Worm (Caenorhabditis elegans) whole organism, midembryonic: Measurements from ENCODE around the gene emb-30.

ENCODE experiments used
- cog-1 ChIP-seq: sonication (generic microtip); optimal IDR thresholded peaks from 2 replicates; lab custom pipeline; 2016; ENCODE audit warnings: missing genetic modification characterization, missing compliant biosample characterization
- flt-1 ChIP-seq: fragments of 200-800 bp; sonication (Bioruptor generic); IDR thresholded peaks from 2 replicates; pipeline ENCODE4 v1.3.6; 2022; ENCODE audit warnings: missing genetic modification characterization, missing compliant biosample characterization
- klf-2 ChIP-seq: fragments of 200-800 bp; sonication (Bioruptor generic); conservative IDR thresholded peaks from 2 replicates; pipeline ENCODE4 v1.3.6; 2022; ENCODE audit warnings: missing genetic modification reagents, missing genetic modification characterization, missing compliant biosample characterization
- med-1 ChIP-seq: sonication (generic microtip); optimal IDR thresholded peaks from 2 replicates; lab custom pipeline; 2017; ENCODE audit warnings: missing genetic modification characterization, mild to moderate bottlenecking, missing compliant biosample characterization, antibody characterized with exemption, missing genetic modification reagents; ENCODE audit not compliant: insufficient read depth
- tab-1 ChIP-seq: fragments of 200-800 bp; sonication (Bioruptor generic); IDR thresholded peaks from 2 replicates; pipeline ENCODE4 v1.3.6; 2022; ENCODE audit warnings: missing genetic modification characterization, missing compliant biosample characterization
- ztf-23 ChIP-seq: fragments of 200-800 bp; sonication (Bioruptor generic); IDR thresholded peaks from 2 replicates; pipeline ENCODE4 v1.3.6; 2022; ENCODE audit warnings: missing genetic modification reagents, missing genetic modification characterization, missing compliant biosample characterization
- ztf-29 ChIP-seq: fragments of 200-800 bp; sonication (Bioruptor generic); IDR thresholded peaks from 2 replicates; pipeline ENCODE4 v1.3.6; 2022; ENCODE audit warnings: missing genetic modification reagents, missing genetic modification characterization, missing compliant biosample characterization

DNA sequence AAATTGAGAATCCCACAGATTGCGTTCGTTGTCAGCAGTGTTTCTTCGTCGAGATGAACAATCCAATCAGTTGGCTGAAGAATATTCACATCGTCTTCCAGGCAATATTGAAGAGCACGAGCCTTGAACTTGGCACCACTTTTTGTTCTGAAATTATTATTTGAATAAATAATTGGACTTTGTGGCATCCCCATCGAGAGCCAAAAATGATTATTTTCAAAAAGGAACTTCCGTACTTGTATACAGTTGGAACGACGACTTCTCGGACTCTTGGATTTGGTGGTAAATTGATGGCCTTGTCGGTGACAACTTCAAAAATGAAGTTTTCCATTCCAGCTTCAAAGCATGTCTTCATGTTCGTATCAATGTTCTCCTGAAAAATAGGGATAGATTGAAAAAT, 30.7 kb upstream of the emb-30 start:
- TF ChIP-seq ztf-23 (GFP tag; lab: Robert Waterston, UW), result no peak
- no peak for TF ChIP-seq klf-2
- no peak for TF ChIP-seq flt-1 (GFP tag; lab: Robert Waterston, UW)
- no peak for TF ChIP-seq cog-1
- TF ChIP-seq tab-1 (GFP tag; lab: Robert Waterston, UW), result no peak
- no peak for TF ChIP-seq ztf-29 (GFP tag; lab: Robert Waterston, UW)
- no peak for TF ChIP-seq med-1
